Worm (Caenorhabditis elegans): ENCODE measurements around the gene F59A6.2.
A peak's percentile ranks its signal among the peaks of the same experiment; 100 is the strongest.

DNA sequence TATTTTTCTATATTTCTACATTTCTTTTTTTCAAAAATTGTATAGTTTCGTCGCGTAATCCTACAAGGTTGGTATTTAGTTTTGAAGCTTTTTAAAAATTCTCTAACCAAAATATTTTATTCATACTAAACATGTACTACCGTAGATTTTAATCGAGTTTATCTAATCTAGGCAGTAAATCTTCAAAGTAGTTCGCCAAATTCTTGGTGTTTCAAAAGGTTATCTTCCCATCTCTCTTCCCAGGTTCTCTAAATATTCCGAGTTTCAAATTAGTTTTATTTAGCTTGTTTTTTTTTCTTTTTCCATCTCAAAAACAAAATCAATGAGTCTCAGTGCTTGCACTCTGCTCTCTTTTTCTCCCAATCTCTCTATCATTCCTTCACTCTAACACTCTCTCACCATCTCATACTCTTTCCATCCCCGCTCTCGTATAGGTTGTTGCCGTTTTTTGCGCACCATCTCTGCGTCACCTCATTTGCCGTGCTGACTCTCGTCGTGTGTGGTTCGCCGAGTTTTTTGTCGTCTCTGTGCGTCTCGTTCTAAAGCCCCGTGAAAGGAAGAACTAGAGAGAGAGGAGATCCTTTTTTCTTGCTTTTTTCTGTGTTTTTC is 2.6 kb downstream of the F59A6.2 start:
- TF ChIP-seq zip-8 (tag; optimal IDR thresholded peaks at IDR 0.05) (no peak), ham-2 (GFP tag; optimal IDR thresholded peaks at IDR 0.05) (no peak), sem-2 (GFP tag; optimal IDR thresholded peaks at IDR 0.05) (no peak), ztf-11 (tag; optimal IDR thresholded peaks at IDR 0.05) (no peak), lsy-2 (tag; optimal IDR thresholded peaks at IDR 0.05) (no peak), mls-2 (tag; optimal IDR thresholded peaks at IDR 0.05) (peak; percentile 33), mab-5 (tag; optimal IDR thresholded peaks at IDR 0.05) (no peak), blmp-1 (tag; optimal IDR thresholded peaks at IDR 0.05) (no peak), pha-4 (tag; optimal IDR thresholded peaks at IDR 0.05) (peak; percentile 33), ceh-39 (tag; optimal IDR thresholded peaks at IDR 0.05) (no peak)
